Fruit fly (Drosophila melanogaster) whole organism, embryonic: ENCODE measurements around the gene yps.
A peak's percentile ranks its signal among the peaks of the same experiment; 100 is the strongest.

Experiments used
- CG11093 ChIP-seq: fragments of 200-800 bp; sonication (Bioruptor generic); IDR thresholded peaks from 3 replicates; pipeline ENCODE4 v1.3.6; 2022; ENCODE audit warnings: missing biosample characterization, missing genetic modification characterization
- CG2116 ChIP-seq: fragments of 200-800 bp; sonication (Bioruptor generic); optimal IDR thresholded peaks from 3 replicates; lab custom pipeline; 2018; ENCODE audit warnings: missing biosample characterization, mild to moderate bottlenecking, missing genetic modification characterization
- caup ChIP-seq: fragments of 200-800 bp; sonication (Bioruptor generic); optimal IDR thresholded peaks from 3 replicates; lab custom pipeline; 2017; ENCODE audit warnings: missing biosample characterization, mild to moderate bottlenecking, missing genetic modification characterization, moderate library complexity; ENCODE audit not compliant: severe bottlenecking

dm6 chr3L:12124975-12125374 is at the start of gene yps:
- TF ChIP-seq CG2116 (GFP tag; lab: Kevin White, UChicago) (peak; percentile 99), caup (GFP tag; lab: Kevin White, UChicago) (peak; percentile 99), CG11093 (0 out of 3 replicates have a peak, but pooled peaks have one; percentile 8)
